Worm (Caenorhabditis elegans) whole organism, young adult: Measurements from ENCODE around the gene F41G3.3.

ENCODE experiments used
- dpl-1 ChIP-seq: fragments of 150-350 bp; optimal IDR thresholded peaks from 2 replicates; lab custom pipeline; 2014; ENCODE audit warnings: missing biosample characterization, missing genetic modification reagents, missing genetic modification characterization
- lsy-27 ChIP-seq: sonication (generic microtip); optimal IDR thresholded peaks from 2 replicates; lab custom pipeline; 2017; ENCODE audit warnings: missing genetic modification characterization, mild to moderate bottlenecking, missing compliant biosample characterization, antibody characterized with exemption, missing genotype, borderline replicate concordance; ENCODE audit not compliant: insufficient read depth
- zfh-2 ChIP-seq: fragments of 200-800 bp; sonication (Bioruptor generic); conservative IDR thresholded peaks from 2 replicates; pipeline ENCODE4 v1.3.6; 2022; ENCODE audit warnings: missing genetic modification reagents, missing genetic modification characterization, missing compliant biosample characterization

DNA sequence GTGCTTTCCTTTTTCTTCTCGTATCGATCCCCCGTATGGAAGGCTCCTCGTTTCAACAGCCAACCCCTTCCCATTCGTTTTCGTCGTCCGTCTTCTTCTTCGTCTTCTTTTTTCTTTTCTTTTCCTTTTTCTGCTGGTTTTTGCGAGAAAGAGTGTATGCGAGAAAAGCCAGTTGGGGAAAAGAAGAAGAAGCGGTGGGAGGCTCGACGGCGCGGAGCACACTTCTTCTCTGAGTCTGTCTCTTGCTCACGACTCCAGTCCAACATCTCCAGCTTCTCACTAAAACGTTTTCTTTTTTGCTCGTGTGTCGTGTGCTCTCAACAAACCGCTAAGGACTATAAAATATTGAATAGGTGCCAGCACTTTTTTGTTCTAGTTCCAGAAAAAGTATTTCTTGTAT lies 52.2 kb downstream of the F41G3.3 start:
- no peak for TF ChIP-seq lsy-27 (tag; lab: Kevin White, UChicago)
- no peak for TF ChIP-seq dpl-1
- no peak for TF ChIP-seq zfh-2
